Fruit fly (Drosophila melanogaster) whole organism, prepupa: ENCODE data around the gene Acat2.

Experiments
- CG10631 ChIP-seq: fragments of 200-800 bp; sonication (Bioruptor generic); optimal IDR thresholded peaks from 2 replicates; lab custom pipeline; 2016; ENCODE audit warnings: missing biosample characterization, missing genetic modification characterization
- CG11294 ChIP-seq: fragments of 200-800 bp; sonication (Bioruptor generic); IDR thresholded peaks from 2 replicates; pipeline ENCODE4 v1.3.6; 2022; ENCODE audit warnings: missing biosample characterization, missing genetic modification characterization
- CG11762 ChIP-seq: fragments of 200-800 bp; sonication (Bioruptor generic); optimal IDR thresholded peaks from 3 replicates; lab custom pipeline; 2016; ENCODE audit warnings: missing biosample characterization, missing genetic modification characterization; ENCODE audit not compliant: insufficient read depth
- CG11902 ChIP-seq: fragments of 200-800 bp; sonication (Bioruptor generic); optimal IDR thresholded peaks from 3 replicates; lab custom pipeline; 2016; ENCODE audit warnings: missing biosample characterization, missing genetic modification characterization
- CG1621 ChIP-seq: fragments of 200-800 bp; sonication (Bioruptor generic); optimal IDR thresholded peaks from 3 replicates; lab custom pipeline; 2018; ENCODE audit warnings: missing biosample characterization, mild to moderate bottlenecking, missing genetic modification characterization
- CG16779 ChIP-seq: fragments of 200-800 bp; sonication (Bioruptor generic); optimal IDR thresholded peaks from 3 replicates; lab custom pipeline; 2017; ENCODE audit warnings: missing biosample characterization, mild to moderate bottlenecking, missing genetic modification characterization
- CG3032 ChIP-seq: fragments of 200-800 bp; optimal IDR thresholded peaks from 2 replicates; lab custom pipeline; 2019; ENCODE audit warnings: missing biosample characterization, mild to moderate bottlenecking, missing genetic modification characterization, moderate library complexity
- CG32006 ChIP-seq: fragments of 200-800 bp; sonication (Bioruptor generic); optimal IDR thresholded peaks from 3 replicates; lab custom pipeline; 2017; ENCODE audit warnings: missing biosample characterization, mild to moderate bottlenecking, missing genetic modification characterization
- CG34406 ChIP-seq: fragments of 200-800 bp; sonication (Bioruptor generic); optimal IDR thresholded peaks from 3 replicates; lab custom pipeline; 2016; ENCODE audit warnings: missing biosample characterization, missing genetic modification characterization
- CG4318 ChIP-seq: fragments of 200-800 bp; sonication (Bioruptor generic); optimal IDR thresholded peaks from 3 replicates; lab custom pipeline; 2017; ENCODE audit warnings: missing biosample characterization, mild to moderate bottlenecking, missing genetic modification characterization
- CG6163 ChIP-seq: fragments of 200-800 bp; sonication (Bioruptor generic); IDR thresholded peaks from 3 replicates; pipeline ENCODE4 v1.3.6; 2022; ENCODE audit warnings: missing biosample characterization, missing genetic modification characterization
- CG6792 ChIP-seq: fragments of 200-800 bp; sonication (Bioruptor generic); optimal IDR thresholded peaks from 3 replicates; lab custom pipeline; 2016; ENCODE audit warnings: missing biosample characterization, missing genetic modification characterization
- CG6808 ChIP-seq: fragments of 200-800 bp; sonication (Bioruptor generic); optimal IDR thresholded peaks from 3 replicates; lab custom pipeline; 2017; ENCODE audit warnings: missing biosample characterization, missing genetic modification characterization, mild to moderate bottlenecking, moderate library complexity, missing genetic modification reagents
- CG6854 ChIP-seq: fragments of 200-800 bp; sonication (Bioruptor generic); optimal IDR thresholded peaks from 2 replicates; lab custom pipeline; 2017; ENCODE audit warnings: missing biosample characterization, mild to moderate bottlenecking, missing genetic modification characterization
- CG7368 ChIP-seq: fragments of 200-800 bp; sonication (Bioruptor generic); optimal IDR thresholded peaks from 3 replicates; lab custom pipeline; 2016; ENCODE audit warnings: missing biosample characterization, missing genetic modification characterization
- CG8119 ChIP-seq: fragments of 200-800 bp; sonication (Bioruptor generic); IDR thresholded peaks from 3 replicates; pipeline ENCODE4 v1.3.6; 2022; ENCODE audit warnings: missing biosample characterization, missing genetic modification characterization
- CG8632 ChIP-seq: fragments of 200-800 bp; sonication (Bioruptor generic); optimal IDR thresholded peaks from 3 replicates; lab custom pipeline; 2016; ENCODE audit warnings: missing biosample characterization, missing genetic modification characterization
- Eip78C ChIP-seq: fragments of 200-800 bp; sonication (Bioruptor generic); peaks from one replicate; lab custom pipeline; 2016; ENCODE audit warnings: missing biosample characterization, missing genetic modification characterization
- Eip93F ChIP-seq: fragments of 200-800 bp; sonication (Bioruptor generic); optimal IDR thresholded peaks from 2 replicates; lab custom pipeline; 2016; ENCODE audit warnings: missing biosample characterization, mild to moderate bottlenecking, missing genetic modification characterization
- Ets21C ChIP-seq: fragments of 200-800 bp; sonication (Bioruptor generic); optimal IDR thresholded peaks from 3 replicates; lab custom pipeline; 2016; ENCODE audit warnings: missing biosample characterization, missing genetic modification characterization
- Hr38 ChIP-seq: sonication (Bioruptor generic); optimal IDR thresholded peaks from 2 replicates; lab custom pipeline; 2016; ENCODE audit warnings: missing biosample characterization, missing genetic modification characterization
- Hr4 ChIP-seq: fragments of 200-800 bp; sonication (Bioruptor generic); optimal IDR thresholded peaks from 3 replicates; lab custom pipeline; 2016; ENCODE audit warnings: missing biosample characterization, missing genetic modification characterization
- Lpt ChIP-seq: fragments of 200-800 bp; sonication (Bioruptor generic); optimal IDR thresholded peaks from 3 replicates; lab custom pipeline; 2016; ENCODE audit warnings: missing biosample characterization, missing genetic modification characterization
- Met ChIP-seq: fragments of 200-800 bp; sonication (Bioruptor generic); optimal IDR thresholded peaks from 3 replicates; lab custom pipeline; 2016; ENCODE audit warnings: missing biosample characterization, missing genetic modification characterization
- Sox15 ChIP-seq: fragments of 200-800 bp; sonication (Bioruptor generic); optimal IDR thresholded peaks from 3 replicates; lab custom pipeline; 2016; ENCODE audit warnings: missing biosample characterization, missing genetic modification characterization
- achi ChIP-seq: fragments of 200-800 bp; sonication (Bioruptor generic); optimal IDR thresholded peaks from 3 replicates; lab custom pipeline; 2016; ENCODE audit warnings: missing biosample characterization, missing genetic modification characterization
- acj6 ChIP-seq: fragments of 200-800 bp; sonication (Bioruptor generic); optimal IDR thresholded peaks from 3 replicates; lab custom pipeline; 2016; ENCODE audit warnings: missing biosample characterization, missing genetic modification characterization
- dac ChIP-seq: fragments of 200-800 bp; sonication (Bioruptor generic); optimal IDR thresholded peaks from 2 replicates; lab custom pipeline; 2017; ENCODE audit warnings: missing biosample characterization, mild to moderate bottlenecking, missing genetic modification characterization
- dsx ChIP-seq: fragments of 200-800 bp; optimal IDR thresholded peaks from 3 replicates; lab custom pipeline; 2019; ENCODE audit warnings: missing biosample characterization, mild to moderate bottlenecking, missing genetic modification characterization, moderate library complexity; ENCODE audit not compliant: poor library complexity, severe bottlenecking
- eg ChIP-seq: fragments of 200-800 bp; sonication (Bioruptor generic); IDR thresholded peaks from 3 replicates; pipeline ENCODE4 v1.3.6; 2022; ENCODE audit warnings: missing biosample characterization, missing genetic modification characterization
- esn ChIP-seq: fragments of 200-800 bp; sonication (Bioruptor generic); optimal IDR thresholded peaks from 2 replicates; lab custom pipeline; 2016; ENCODE audit warnings: missing biosample characterization, mild to moderate bottlenecking, missing genetic modification characterization, moderate library complexity
- fd59A ChIP-seq: fragments of 200-800 bp; sonication (Bioruptor generic); optimal IDR thresholded peaks from 2 replicates; lab custom pipeline; 2017; ENCODE audit warnings: missing biosample characterization, mild to moderate bottlenecking, missing genetic modification characterization, missing genetic modification reagents
- fkh ChIP-seq: fragments of 200-800 bp; sonication (Bioruptor generic); optimal IDR thresholded peaks from 3 replicates; lab custom pipeline; 2017; ENCODE audit warnings: missing biosample characterization, mild to moderate bottlenecking, missing genetic modification characterization, moderate library complexity
- lz ChIP-seq: fragments of 200-800 bp; sonication (Bioruptor generic); optimal IDR thresholded peaks from 3 replicates; lab custom pipeline; 2016; ENCODE audit warnings: missing biosample characterization, missing genetic modification characterization
- pdm3 ChIP-seq: fragments of 200-800 bp; sonication (Bioruptor generic); optimal IDR thresholded peaks from 3 replicates; lab custom pipeline; 2016; ENCODE audit warnings: missing biosample characterization, missing genetic modification characterization
- salr ChIP-seq, 2 experiments: fragments of 200-800 bp; sonication (Bioruptor generic); optimal IDR thresholded peaks; 3 replicates each; lab custom pipeline; 2016 to 2018; ENCODE audit warnings: missing biosample characterization in 2 of 2, missing genetic modification characterization in 2 of 2, mild to moderate bottlenecking in 1 of 2
- spab ChIP-seq: fragments of 200-800 bp; sonication (Bioruptor generic); optimal IDR thresholded peaks from 2 replicates; lab custom pipeline; 2017; ENCODE audit warnings: missing biosample characterization, mild to moderate bottlenecking, missing genetic modification characterization, missing genetic modification reagents
- ss ChIP-seq, 2 experiments: fragments of 200-800 bp; sonication (Bioruptor generic); optimal IDR thresholded peaks; 2 replicates in 1 of 2; 3 replicates in 1 of 2; lab custom pipeline; 2017 to 2018; ENCODE audit warnings: mild to moderate bottlenecking in 2 of 2, missing biosample characterization in 2 of 2, missing genetic modification characterization in 2 of 2, moderate library complexity in 1 of 2
- svp ChIP-seq: fragments of 200-800 bp; sonication (Bioruptor generic); peaks from one replicate; lab custom pipeline; 2016; ENCODE audit warnings: missing biosample characterization, missing genetic modification characterization
- topi ChIP-seq: fragments of 200-800 bp; sonication (Bioruptor generic); optimal IDR thresholded peaks from 3 replicates; lab custom pipeline; 2016; ENCODE audit warnings: missing biosample characterization, missing genetic modification characterization
- vri ChIP-seq: fragments of 200-800 bp; sonication (Bioruptor generic); optimal IDR thresholded peaks from 3 replicates; lab custom pipeline; 2016; ENCODE audit warnings: missing biosample characterization, mild to moderate bottlenecking, missing genetic modification characterization

Acat2 gene

DNA sequence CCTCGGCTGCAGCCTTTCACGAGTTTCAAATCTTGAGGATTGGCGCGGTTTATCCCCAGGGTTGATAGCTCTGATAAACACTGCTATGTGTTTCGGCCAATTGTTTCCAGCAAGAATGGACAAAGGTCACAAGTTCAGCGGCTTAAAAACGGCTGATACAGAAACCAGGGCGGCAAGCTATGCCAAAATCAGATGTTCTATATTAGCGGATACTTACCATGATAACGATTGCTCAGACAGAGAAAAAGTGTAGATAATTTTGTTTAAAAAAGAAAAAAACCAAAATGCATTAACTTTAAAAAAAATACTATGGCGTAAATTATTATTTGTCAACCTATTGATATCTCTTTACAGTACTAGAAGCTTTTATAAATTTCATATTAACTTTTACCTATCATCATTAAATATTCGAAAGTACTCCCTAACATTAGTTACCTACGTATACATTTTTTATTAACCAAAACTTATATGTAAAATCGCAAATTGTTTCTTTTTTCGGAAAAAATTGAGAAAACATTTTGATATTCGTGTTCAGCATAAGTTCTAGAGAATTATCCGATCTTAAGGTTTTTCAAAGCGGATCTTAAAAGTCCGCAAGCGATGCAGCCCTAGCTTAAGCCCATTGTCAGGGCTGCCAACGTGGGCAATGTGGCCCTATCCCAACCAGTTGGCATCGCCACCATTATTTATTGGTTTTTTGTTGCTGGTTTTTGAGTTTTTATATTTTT, 10.5 kb downstream of the Acat2 start, which contains the start of the genes sturkopf and Herc4 (continued):
- TF ChIP-seq salr (GFP tag; optimal IDR thresholded peaks at IDR 0.05; lab: Kevin White, UChicago) (peak in 1 of 2 experiments; percentile 41), lz (GFP tag; lab: Kevin White, UChicago) (peak; percentile 92), esn (GFP tag; lab: Kevin White, UChicago) (peak; percentile 93), Lpt (peak; percentile 64), topi (peak; percentile 79), CG3032 (tag; lab: Kevin White, UChicago) (peak; percentile 83), Eip78C (peak; percentile 93), CG8632 (peak; percentile 78), CG11294 (GFP tag; lab: Robert Waterston, UW) (no peak), CG4318 (GFP tag; lab: Kevin White, UChicago) (no peak), Sox15 (GFP tag; lab: Kevin White, UChicago) (peak; percentile 76), CG6854 (GFP tag; lab: Kevin White, UChicago) (peak; percentile 45), pdm3 (GFP tag; lab: Kevin White, UChicago) (peak; percentile 81), Met (no peak), CG34406 (GFP tag; lab: Kevin White, UChicago) (peak; percentile 70), Eip93F (GFP tag; lab: Kevin White, UChicago) (no peak), fkh (GFP tag; lab: Kevin White, UChicago) (no peak), ss (GFP tag; optimal IDR thresholded peaks at IDR 0.05; lab: Kevin White, UChicago) (peak; percentile 40 to 75), CG11902 (GFP tag; lab: Kevin White, UChicago) (peak; percentile 41), dac (GFP tag; lab: Kevin White, UChicago) (no peak)
- TF ChIP-seq, all 60 proteins: peak for 39

DNA sequence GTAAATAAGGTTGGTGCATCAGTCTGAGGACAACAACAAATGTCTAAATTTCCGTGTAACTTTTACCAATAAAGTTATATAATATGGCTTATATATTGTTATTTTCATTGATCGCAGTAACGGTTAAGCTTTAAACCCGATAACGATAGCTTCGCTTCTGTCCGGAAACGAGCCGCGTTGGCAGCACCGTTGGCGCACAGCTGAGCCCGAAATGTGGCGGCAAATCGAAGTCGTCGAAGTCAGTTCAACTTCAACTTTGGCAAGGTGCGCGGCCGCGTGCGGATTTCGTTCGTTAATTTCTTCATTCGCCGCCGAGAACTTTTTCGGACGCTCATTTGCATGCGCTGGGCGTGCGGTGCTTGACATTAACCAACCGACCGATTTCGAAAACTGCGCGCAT, 15.5 kb downstream of the Acat2 start, which contains the start of gene Myo61F:
Gene Myo61F, plus strand, starts transcription at position 240 of the 400 bp plus-strand sequence.
- no peak for TF ChIP-seq Hr4 (GFP tag; lab: Kevin White, UChicago)
- peak; percentile 36 for TF ChIP-seq Eip78C
- TF ChIP-seq CG16779 (tag; lab: Kevin White, UChicago) = no peak
- TF ChIP-seq Hr38 (GFP tag; lab: Kevin White, UChicago) = no peak
- no peak for TF ChIP-seq CG6808 (GFP tag; lab: Kevin White, UChicago)
- TF ChIP-seq CG6163 = peak; percentile 60; the same call in 2 of the 3 replicates
- TF ChIP-seq CG6854 (GFP tag; lab: Kevin White, UChicago) = peak; percentile 30
- peak; percentile 74 for TF ChIP-seq svp (GFP tag; lab: Kevin White, UChicago)
- TF ChIP-seq vri (GFP tag; lab: Kevin White, UChicago) = peak; percentile 79
- TF ChIP-seq Ets21C (GFP tag; lab: Kevin White, UChicago) = no peak
- TF ChIP-seq CG6792 (GFP tag; lab: Kevin White, UChicago) = no peak
- TF ChIP-seq dsx (GFP tag; lab: Kevin White, UChicago) = peak; percentile 37
- 0 out of 3 replicates have a peak, but pooled peaks have one; percentile 15 for TF ChIP-seq eg (GFP tag; lab: Robert Waterston, UW)
- TF ChIP-seq acj6 (GFP tag; lab: Kevin White, UChicago) = no peak

DNA sequence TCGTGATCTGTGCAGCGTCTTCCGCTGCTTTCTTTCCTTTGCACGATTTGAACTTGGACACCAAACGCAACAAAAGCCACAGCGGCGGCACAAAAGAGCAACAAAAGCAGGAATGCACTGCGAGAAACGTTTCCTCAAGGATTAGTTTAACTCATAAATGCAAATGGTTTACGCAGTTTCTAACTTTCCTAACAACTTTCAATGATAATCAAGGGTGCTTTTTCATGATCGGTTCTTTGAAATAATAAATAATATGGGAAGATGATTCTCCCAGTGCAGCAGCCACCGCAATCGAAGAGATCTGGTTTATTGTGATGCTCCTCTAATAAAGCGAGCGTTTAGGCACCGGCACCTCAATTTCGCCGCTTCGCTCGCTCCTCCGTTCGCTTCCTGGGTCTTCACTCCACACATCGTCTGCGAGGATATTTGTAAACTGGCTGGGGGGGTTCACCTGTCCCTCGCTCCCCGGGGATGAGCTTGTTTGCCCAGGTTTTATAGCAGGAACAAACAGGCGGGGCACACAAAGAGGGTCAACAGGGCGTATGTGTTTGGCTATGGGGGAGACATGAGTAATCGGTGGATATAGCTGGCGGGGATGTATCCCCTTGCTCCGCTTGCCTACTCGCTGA, 16.5 kb downstream of the Acat2 start:
- peak; percentile 91 for TF ChIP-seq CG11762
- TF ChIP-seq CG6808 (GFP tag; lab: Kevin White, UChicago) = peak; percentile 83
- TF ChIP-seq CG7368 (GFP tag; lab: Kevin White, UChicago) = peak; percentile 91
- TF ChIP-seq pdm3 (GFP tag; lab: Kevin White, UChicago) = peak; percentile 93
- TF ChIP-seq eg (GFP tag; lab: Robert Waterston, UW) = peak; percentile 92
- TF ChIP-seq CG32006 (GFP tag; lab: Kevin White, UChicago) = peak; percentile 97
- peak; percentile 99 for TF ChIP-seq Met
- peak; percentile 89 for TF ChIP-seq Sox15 (GFP tag; lab: Kevin White, UChicago)
- no peak for TF ChIP-seq fkh (GFP tag; lab: Kevin White, UChicago)
- peak; percentile 96 for TF ChIP-seq CG8119
- peak; percentile 95 for TF ChIP-seq CG10631 (GFP tag; lab: Kevin White, UChicago)
- TF ChIP-seq CG11294 (GFP tag; lab: Robert Waterston, UW) = peak; percentile 82
- TF ChIP-seq CG1621 = peak; percentile 84
- TF ChIP-seq acj6 (GFP tag; lab: Kevin White, UChicago) = peak; percentile 97
- TF ChIP-seq vri (GFP tag; lab: Kevin White, UChicago) = peak; percentile 98
- TF ChIP-seq fd59A (GFP tag; lab: Kevin White, UChicago) = peak; percentile 86
- peak; percentile 97 for TF ChIP-seq Eip93F (GFP tag; lab: Kevin White, UChicago)
- TF ChIP-seq lz (GFP tag; lab: Kevin White, UChicago) = peak; percentile 97
- TF ChIP-seq CG34406 (GFP tag; lab: Kevin White, UChicago) = peak; percentile 94
- TF ChIP-seq ss (GFP tag; optimal IDR thresholded peaks at IDR 0.05; lab: Kevin White, UChicago) = peak; percentile 67 to 70
- peak; percentile 97 for TF ChIP-seq Eip78C
- TF ChIP-seq esn (GFP tag; lab: Kevin White, UChicago) = peak; percentile 99
- TF ChIP-seq achi (GFP tag; lab: Kevin White, UChicago) = peak; percentile 96
- peak; percentile 81 for TF ChIP-seq CG3032 (tag; lab: Kevin White, UChicago)
- peak; percentile 83 for TF ChIP-seq spab (GFP tag; lab: Kevin White, UChicago)
- TF ChIP-seq dsx (GFP tag; lab: Kevin White, UChicago) = peak; percentile 64
